Fruit fly (Drosophila melanogaster): ENCODE measurements around the gene Efa6.

The Efa6 gene

dm6 chr3R:22639239-22639858, 51.8 kb downstream of the Efa6 start, which contains the start of the genes loco and wake (continued):
- peak; percentile 16 for TF ChIP-seq tx (GFP tag; optimal IDR thresholded peaks at IDR 0.05)
- no peak for TF ChIP-seq Hand (GFP tag; optimal IDR thresholded peaks at IDR 0.05)
- no peak for TF ChIP-seq CG8281 (tag; optimal IDR thresholded peaks at IDR 0.05)
- TF ChIP-seq Ptx1 (GFP tag; IDR thresholded peaks at IDR 0.05) = no peak
- TF ChIP-seq knrl (GFP tag; IDR thresholded peaks at IDR 0.05; ENCODE audit: partially characterized antibody) = peak; percentile 94
- TF ChIP-seq Eip74EF (GFP tag; optimal IDR thresholded peaks at IDR 0.05) = no peak
- peak; percentile 78 for TF ChIP-seq Dp (GFP tag; optimal IDR thresholded peaks at IDR 0.05)
- TF ChIP-seq CG9797 (GFP tag; optimal IDR thresholded peaks at IDR 0.05) = peak; percentile 37
- TF ChIP-seq CG12659 (GFP tag; optimal IDR thresholded peaks at IDR 0.05) = peak; percentile 52
- TF ChIP-seq CG18262 (tag; optimal IDR thresholded peaks at IDR 0.05) = peak; percentile 5
- no peak for TF ChIP-seq pum (GFP tag; optimal IDR thresholded peaks at IDR 0.05)
- TF ChIP-seq zfh1 (GFP tag; IDR thresholded peaks at IDR 0.05) = no peak
- TF ChIP-seq otp (GFP tag; IDR thresholded peaks at IDR 0.05) = no peak
- peak; percentile 96 for TF ChIP-seq Scr (GFP tag; IDR thresholded peaks at IDR 0.05; ENCODE audit: partially characterized antibody)
- no peak for TF ChIP-seq MESR4 (GFP tag; optimal IDR thresholded peaks at IDR 0.05)
- no peak for TF ChIP-seq CkIIα-i1 (GFP tag; IDR thresholded peaks at IDR 0.05)
- TF ChIP-seq CG6765 (GFP tag; optimal IDR thresholded peaks at IDR 0.05) = no peak
- peak; percentile 38 for TF ChIP-seq CG2712 (tag; optimal IDR thresholded peaks at IDR 0.05)
- no peak for TF ChIP-seq ase (GFP tag; IDR thresholded peaks at IDR 0.05)
- TF ChIP-seq Sox102F (GFP tag; optimal IDR thresholded peaks at IDR 0.05) = no peak
- TF ChIP-seq Neu2 (GFP tag; optimal IDR thresholded peaks at IDR 0.05; ENCODE audit: borderline replicate concordance) = no peak
- no peak for TF ChIP-seq CG3407 (GFP tag; optimal IDR thresholded peaks at IDR 0.05)
- TF ChIP-seq Dfd (GFP tag; optimal IDR thresholded peaks at IDR 0.05) = no peak
- TF ChIP-seq ara (GFP tag; IDR thresholded peaks at IDR 0.05) = no peak
- no peak for TF ChIP-seq CG11247 (GFP tag; IDR thresholded peaks at IDR 0.05)
- peak; percentile 21 for TF ChIP-seq Xbp1 (GFP tag; optimal IDR thresholded peaks at IDR 0.05)

- peak; percentile 65 for TF ChIP-seq CG8478 (optimal IDR thresholded peaks at IDR 0.05)
- TF ChIP-seq hth (optimal IDR thresholded peaks at IDR 0.05) = no peak
- no peak for TF ChIP-seq lola (GFP tag; optimal IDR thresholded peaks at IDR 0.05)
- peak; percentile 85 for TF ChIP-seq Ets65A (GFP tag)
- no peak for TF ChIP-seq CG15601 (tag; optimal IDR thresholded peaks at IDR 0.05)
- TF ChIP-seq dysf (GFP tag; IDR thresholded peaks at IDR 0.05) = no peak
- no peak for TF ChIP-seq CG8765 (GFP tag; IDR thresholded peaks at IDR 0.05)
- TF ChIP-seq CG2199 (GFP tag; IDR thresholded peaks at IDR 0.05) = no peak
- TF ChIP-seq Fer1 (GFP tag; optimal IDR thresholded peaks at IDR 0.05) = no peak
Observed at dm6 chr3R:22649859-22650258, 62.3 kb downstream of the Efa6 start.
